Fruit fly (Drosophila melanogaster): ENCODE measurements around the gene Septin2.
A peak's percentile ranks its signal among the peaks of the same experiment; 100 is the strongest.

The Septin2 gene

DNA sequence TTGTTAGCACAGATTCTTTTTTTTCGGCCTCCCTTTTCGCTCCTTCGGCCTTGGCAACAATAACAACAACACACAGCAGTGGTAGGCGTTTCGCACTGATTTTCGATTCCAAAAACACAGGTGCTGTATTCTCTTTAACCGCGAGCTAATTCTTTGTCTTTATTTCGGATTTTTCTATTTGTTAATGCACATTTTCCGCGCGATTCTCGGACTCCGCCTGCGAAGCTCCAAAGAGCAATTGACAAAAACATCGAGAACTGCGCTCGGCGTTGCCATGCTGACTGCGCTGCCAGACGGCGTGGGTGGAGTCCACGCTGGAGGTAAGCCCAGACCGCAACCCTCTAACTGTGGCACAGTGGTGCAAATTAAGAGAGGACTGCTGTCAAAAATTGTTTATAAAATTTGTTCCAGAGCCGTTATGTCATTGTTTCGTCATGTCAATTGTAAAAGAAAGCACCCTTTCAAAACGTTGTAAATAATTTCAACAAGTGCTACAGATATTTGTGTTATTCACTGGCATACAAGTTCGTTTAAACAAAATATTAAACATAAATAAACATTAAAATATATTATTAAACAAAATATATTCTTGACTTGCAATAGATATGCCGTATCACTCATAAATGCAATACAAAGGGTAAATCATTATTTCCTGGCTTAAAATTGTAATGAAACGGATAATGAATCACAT lies 30.6 kb downstream of the Septin2 start, which contains the start of the genes DPCoAC and CG5180 (continued):
- peak; percentile 45 for TF ChIP-seq CG9797 (GFP tag; optimal IDR thresholded peaks at IDR 0.05)
- peak; percentile 12 for TF ChIP-seq CG6254 (GFP tag; optimal IDR thresholded peaks at IDR 0.05)
- no peak for TF ChIP-seq Hr39 (optimal IDR thresholded peaks at IDR 0.05)
- peak; percentile 39; the same call in 1 of the 3 replicates for TF ChIP-seq CG14860 (GFP tag; IDR thresholded peaks at IDR 0.05; ENCODE audit: partially characterized antibody)
- peak; percentile 54; the same call in 1 of the 2 replicates for TF ChIP-seq Oaz (GFP tag; IDR thresholded peaks at IDR 0.05)
- peak; percentile 5 for TF ChIP-seq ab (GFP tag; optimal IDR thresholded peaks at IDR 0.05)
- TF ChIP-seq Atf3 (GFP tag; optimal IDR thresholded peaks at IDR 0.05), result peak; percentile 14
- TF ChIP-seq NC2α (GFP tag; optimal IDR thresholded peaks at IDR 0.05), result no peak
- peak; percentile 5 for TF ChIP-seq CG17802 (tag; optimal IDR thresholded peaks at IDR 0.05)
- no peak for TF ChIP-seq prd (optimal IDR thresholded peaks at IDR 0.05)
- TF ChIP-seq prd (GFP tag; IDR thresholded peaks at IDR 0.05), result peak; percentile 86
- peak; percentile 37 for TF ChIP-seq Meics (GFP tag; optimal IDR thresholded peaks at IDR 0.05)
- peak; percentile 61 for TF ChIP-seq CG13424 (tag; optimal IDR thresholded peaks at IDR 0.05)
- TF ChIP-seq run (tag; optimal IDR thresholded peaks at IDR 0.05), result no peak
- no peak for TF ChIP-seq CG12071 (GFP tag; optimal IDR thresholded peaks at IDR 0.05)
- peak; percentile 59 for TF ChIP-seq CG15269 (tag; optimal IDR thresholded peaks at IDR 0.05)
- TF ChIP-seq CG4707 (GFP tag; optimal IDR thresholded peaks at IDR 0.05), result peak; percentile 60
- TF ChIP-seq ash1 (GFP tag; optimal IDR thresholded peaks at IDR 0.05), result peak; percentile 71
- peak; percentile 78 for TF ChIP-seq CG12659 (GFP tag; optimal IDR thresholded peaks at IDR 0.05)
- no peak for TF ChIP-seq CG3726 (GFP tag; IDR thresholded peaks at IDR 0.05)
- TF ChIP-seq CG18764 (GFP tag; optimal IDR thresholded peaks at IDR 0.05), result peak; percentile 52
- TF ChIP-seq shn (GFP tag; optimal IDR thresholded peaks at IDR 0.05), result peak; percentile 63
- peak; percentile 77 for TF ChIP-seq gro (GFP tag; optimal IDR thresholded peaks at IDR 0.05)
- TF ChIP-seq Xrp1 (GFP tag; IDR thresholded peaks at IDR 0.05), result peak; percentile 57
- peak; percentile 83 for TF ChIP-seq Bgb (GFP tag; IDR thresholded peaks at IDR 0.05; ENCODE audit: partially characterized antibody)
- TF ChIP-seq tin (GFP tag; optimal IDR thresholded peaks at IDR 0.05), result peak; percentile 72
- 0 out of 2 replicates have a peak, but pooled peaks have one; percentile 39 for TF ChIP-seq tna (GFP tag; IDR thresholded peaks at IDR 0.05; ENCODE audit: partially characterized antibody)
- TF ChIP-seq Pdp1 (GFP tag; optimal IDR thresholded peaks at IDR 0.05), result peak; percentile 58 to 59
- TF ChIP-seq Optix (GFP tag; IDR thresholded peaks at IDR 0.05), result peak; percentile 52; the same call in 1 of the 3 replicates
- peak; percentile 92 for TF ChIP-seq NFAT (GFP tag; IDR thresholded peaks at IDR 0.05)
- TF ChIP-seq gce (GFP tag; IDR thresholded peaks at IDR 0.05), result 0 out of 3 replicates have a peak, but pooled peaks have one; percentile 47
- peak; percentile 78 for TF ChIP-seq Aef1 (GFP tag; IDR thresholded peaks at IDR 0.05)
- peak; percentile 61 for TF ChIP-seq Abd-B (GFP tag; optimal IDR thresholded peaks at IDR 0.05)
- TF ChIP-seq CG17568 (GFP tag; optimal IDR thresholded peaks at IDR 0.05), result peak; percentile 6
- no peak for TF ChIP-seq en (GFP tag; optimal IDR thresholded peaks at IDR 0.05)
- no peak for TF ChIP-seq CG18011 (GFP tag; optimal IDR thresholded peaks at IDR 0.05)
- TF ChIP-seq eve (GFP tag; optimal IDR thresholded peaks at IDR 0.05), result no peak
- TF ChIP-seq Awh (GFP tag; IDR thresholded peaks at IDR 0.05), result peak; percentile 69
- peak; percentile 40; the same call in 1 of the 2 replicates for TF ChIP-seq seq (GFP tag; IDR thresholded peaks at IDR 0.05)
- TF ChIP-seq wor (GFP tag; IDR thresholded peaks at IDR 0.05), result peak; percentile 26; the same call in 1 of the 2 replicates
- TF ChIP-seq jumu (GFP tag; optimal IDR thresholded peaks at IDR 0.05), result peak; percentile 77
- peak; percentile 59 for TF ChIP-seq CG7786 (GFP tag; optimal IDR thresholded peaks at IDR 0.05)
- peak; percentile 80 for TF ChIP-seq CG6272 (GFP tag; IDR thresholded peaks at IDR 0.05)
- peak; percentile 30 for TF ChIP-seq CG8388 (GFP tag; optimal IDR thresholded peaks at IDR 0.05)
- TF ChIP-seq mam (GFP tag; optimal IDR thresholded peaks at IDR 0.05), result peak; percentile 87
- TF ChIP-seq cwo (GFP tag; optimal IDR thresholded peaks at IDR 0.05), result peak; percentile 13
- peak; percentile 12 for TF ChIP-seq CG12236 (GFP tag; optimal IDR thresholded peaks at IDR 0.05)
- no peak for TF ChIP-seq CG7271 (tag; optimal IDR thresholded peaks at IDR 0.05)
- TF ChIP-seq gem (tag; optimal IDR thresholded peaks at IDR 0.05), result peak; percentile 56
